Fruit fly (Drosophila melanogaster) whole organism, embryonic: ENCODE measurements around the gene apn.

ENCODE experiments used
- CG6854 ChIP-seq: fragments of 200-800 bp; sonication (Bioruptor generic); optimal IDR thresholded peaks from 3 replicates; lab custom pipeline; 2017; ENCODE audit warnings: missing biosample characterization, mild to moderate bottlenecking, missing genetic modification characterization
- CG9817 ChIP-seq: fragments of 200-800 bp; sonication (Bioruptor generic); optimal IDR thresholded peaks from 2 replicates; lab custom pipeline; 2018; ENCODE audit warnings: missing biosample characterization, mild to moderate bottlenecking, missing genetic modification characterization, moderate library complexity
- Dbx ChIP-seq: fragments of 200-800 bp; sonication (Bioruptor generic); IDR thresholded peaks from 3 replicates; pipeline ENCODE4 v1.3.6; 2022; ENCODE audit warnings: missing biosample characterization, missing genetic modification characterization
- Dfd ChIP-seq, 2 experiments: fragments of >200 bp; optimal IDR thresholded peaks; 2 replicates each; lab custom pipeline; 2017; ENCODE audit warnings: missing biosample characterization in 2 of 2, missing genetic modification characterization in 2 of 2
- Sin3A ChIP-seq: fragments of >200 bp; optimal IDR thresholded peaks from 2 replicates; lab custom pipeline; 2018
- sr ChIP-seq: fragments of 200-800 bp; sonication (Bioruptor generic); IDR thresholded peaks from 3 replicates; pipeline ENCODE4 v1.3.6; 2022; ENCODE audit warnings: missing biosample characterization, missing genetic modification characterization
- tio ChIP-seq: fragments of 200-800 bp; sonication (Bioruptor generic); optimal IDR thresholded peaks from 2 replicates; lab custom pipeline; 2017; ENCODE audit warnings: missing biosample characterization, missing genetic modification characterization, inconsistent platforms

DNA sequence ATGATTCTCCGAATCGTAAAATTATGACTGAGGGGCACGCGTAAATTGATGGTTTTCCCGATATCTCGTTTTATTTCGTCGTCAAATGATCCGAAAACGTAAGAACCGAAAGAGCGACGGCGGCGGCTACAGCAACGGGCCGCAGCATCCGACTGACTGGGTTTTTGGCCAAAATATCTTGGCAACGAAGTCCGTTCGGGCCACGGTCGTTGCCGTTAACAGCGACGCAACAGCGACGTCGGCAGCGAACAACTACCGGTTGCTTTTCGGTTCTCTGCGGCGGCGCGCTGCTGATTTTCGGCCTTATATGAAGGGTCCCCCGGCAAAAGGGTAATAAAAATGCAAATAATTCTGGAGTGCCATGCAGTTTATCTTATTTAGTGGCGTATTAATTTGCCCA is 45.4 kb upstream of the apn start, which contains the start of gene PK2-R2:
- TF ChIP-seq Sin3A (no peak), CG9817 (no peak), Dfd (GFP tag; optimal IDR thresholded peaks at IDR 0.05; lab: Kevin White, UChicago) (no peak), tio (GFP tag; lab: Kevin White, UChicago) (no peak), Dbx (GFP tag; lab: Robert Waterston, UW) (no peak), CG6854 (GFP tag; lab: Kevin White, UChicago) (no peak), sr (GFP tag; lab: Robert Waterston, UW) (no peak)
